ENCODE assay signal across 3 fruit fly cellular contexts in the genomic region with DNA sequence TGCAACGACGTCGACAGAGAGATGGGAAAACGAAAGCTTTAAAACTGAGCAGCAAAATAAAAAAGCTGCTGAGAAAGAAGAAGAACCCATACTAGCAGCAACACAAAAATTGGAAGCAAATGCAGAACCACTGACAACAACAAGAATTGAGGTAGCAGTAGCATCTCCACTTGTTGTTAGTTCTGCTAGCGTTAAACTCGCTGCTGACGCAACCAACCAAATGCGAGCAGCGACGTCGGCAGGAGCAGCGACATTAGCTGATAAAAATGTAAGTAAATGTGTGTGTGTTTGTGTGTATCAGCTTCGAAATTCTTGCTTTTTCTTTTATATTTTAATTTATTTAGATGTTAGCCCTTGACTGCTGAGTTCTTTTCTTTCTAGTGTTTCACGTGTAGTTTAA.
TF ChIP-seq lines count a peak whose summit lies in the region.

No protein-coding gene starts in this region.

- TF ChIP-seq CTCF in whole organism, embryonic (GFP tag; optimal IDR thresholded peaks at IDR 0.05; lab: Kevin White, UChicago) = no peak

TF ChIP-seq in whole organism, 6 proteins besides CTCF, POLR2A, EP300 and RAD21:
- peak; percentile 37 for TF ChIP-seq pan (optimal IDR thresholded peaks at IDR 0.05; lab: Kevin White, UChicago)
- no peak for TF ChIP-seq CG8478 (optimal IDR thresholded peaks at IDR 0.05; lab: Kevin White, UChicago)
- TF ChIP-seq psq (optimal IDR thresholded peaks at IDR 0.05; lab: Kevin White, UChicago) = no peak
- no peak for TF ChIP-seq usp (GFP tag; optimal IDR thresholded peaks at IDR 0.05; lab: Kevin White, UChicago)

TF ChIP-seq in whole organism, embryonic, 481 proteins besides CTCF, POLR2A, EP300 and RAD21:
- peak; percentile 16; the same call in 1 of the 4 replicates for TF ChIP-seq chinmo (GFP tag; IDR thresholded peaks at IDR 0.05; lab: Robert Waterston, UW; ENCODE audit: partially characterized antibody)
- TF ChIP-seq CG17385 (GFP tag; optimal IDR thresholded peaks at IDR 0.05; lab: Kevin White, UChicago) = peak; percentile 16
- no peak for TF ChIP-seq CG10274 (GFP tag; optimal IDR thresholded peaks at IDR 0.05; lab: Kevin White, UChicago)
- no peak for TF ChIP-seq Sox102F (GFP tag; optimal IDR thresholded peaks at IDR 0.05; lab: Kevin White, UChicago)
- TF ChIP-seq vfl (GFP tag; optimal IDR thresholded peaks at IDR 0.05; lab: Kevin White, UChicago) = no peak
- peak; percentile 89 for TF ChIP-seq Adf1 (GFP tag; IDR thresholded peaks at IDR 0.05; lab: Robert Waterston, UW)
- TF ChIP-seq ase (GFP tag; IDR thresholded peaks at IDR 0.05; lab: Robert Waterston, UW) = no peak
- TF ChIP-seq Pdp1 (GFP tag; optimal IDR thresholded peaks at IDR 0.05; lab: Kevin White, UChicago) = peak in 1 of 2 experiments; percentile 88
- TF ChIP-seq cg (GFP tag; optimal IDR thresholded peaks at IDR 0.05; lab: Kevin White, UChicago) = peak; percentile 35
- TF ChIP-seq CG10321 (GFP tag; IDR thresholded peaks at IDR 0.05; lab: Robert Waterston, UW) = no peak
- no peak for TF ChIP-seq esg (GFP tag; conservative IDR thresholded peaks at IDR 0.05; lab: Robert Waterston, UW)
- no peak for TF ChIP-seq Med (GFP tag; lab: Kevin White, UChicago)

TF ChIP-seq in whole organism, prepupa, 60 proteins besides CTCF, POLR2A, EP300 and RAD21:
- peak; percentile 41 for TF ChIP-seq CG6854 (GFP tag; optimal IDR thresholded peaks at IDR 0.05; lab: Kevin White, UChicago)
- no peak for TF ChIP-seq Hr39 (GFP tag; optimal IDR thresholded peaks at IDR 0.05; lab: Kevin White, UChicago)
